Fruit fly (Drosophila melanogaster) whole organism, embryonic: ENCODE data around the gene Kua.
A peak's percentile ranks its signal among the peaks of the same experiment; 100 is the strongest.

Source experiments
- Abd-B ChIP-seq: fragments of 200-800 bp; sonication (Bioruptor generic); optimal IDR thresholded peaks from 2 replicates; lab custom pipeline; 2018; ENCODE audit warnings: missing biosample characterization, mild to moderate bottlenecking, missing genetic modification characterization, moderate library complexity
- Atf-2 ChIP-seq: fragments of 200-800 bp; sonication (Bioruptor generic); optimal IDR thresholded peaks from 2 replicates; lab custom pipeline; 2016; ENCODE audit warnings: missing biosample characterization, missing genetic modification characterization
- B-H2 ChIP-seq: fragments of 200-800 bp; sonication (Bioruptor generic); optimal IDR thresholded peaks from 2 replicates; lab custom pipeline; 2018; ENCODE audit warnings: missing biosample characterization, mild to moderate bottlenecking, missing genetic modification characterization
- CG10209 ChIP-seq: fragments of 200-800 bp; sonication (Bioruptor generic); optimal IDR thresholded peaks from 3 replicates; lab custom pipeline; 2017; ENCODE audit warnings: missing biosample characterization, mild to moderate bottlenecking, missing genetic modification characterization, missing genetic modification reagents
- CG11695 ChIP-seq: fragments of 200-800 bp; sonication (Bioruptor generic); IDR thresholded peaks from 3 replicates; pipeline ENCODE4 v1.3.6; 2022; ENCODE audit warnings: missing biosample characterization, missing genetic modification characterization
- CG12219 ChIP-seq: fragments of 200-800 bp; sonication (Bioruptor generic); optimal IDR thresholded peaks from 3 replicates; lab custom pipeline; 2018; ENCODE audit warnings: missing biosample characterization, mild to moderate bottlenecking, missing genetic modification characterization
- CG12659 ChIP-seq: fragments of 200-800 bp; sonication (Bioruptor generic); optimal IDR thresholded peaks from 3 replicates; lab custom pipeline; 2017; ENCODE audit warnings: mild to moderate bottlenecking, missing biosample characterization, missing genetic modification reagents, missing genetic modification characterization
- CG13287 ChIP-seq: fragments of 200-800 bp; sonication (Bioruptor generic); IDR thresholded peaks from 2 replicates; pipeline ENCODE4 v1.3.6; 2022; ENCODE audit warnings: missing biosample characterization, missing genetic modification characterization; ENCODE audit not compliant: partially characterized antibody
- CG17912 ChIP-seq: fragments of 200-800 bp; sonication (Bioruptor generic); optimal IDR thresholded peaks from 2 replicates; lab custom pipeline; 2018; ENCODE audit warnings: missing biosample characterization, mild to moderate bottlenecking, missing genetic modification characterization
- CG2678 ChIP-seq: fragments of 200-800 bp; sonication (Bioruptor generic); optimal IDR thresholded peaks from 3 replicates; lab custom pipeline; 2019; ENCODE audit warnings: missing biosample characterization, mild to moderate bottlenecking, missing genetic modification characterization, moderate library complexity
- CG2712 ChIP-seq: fragments of 200-800 bp; optimal IDR thresholded peaks from 3 replicates; lab custom pipeline; 2019; ENCODE audit warnings: missing biosample characterization, mild to moderate bottlenecking, missing genetic modification characterization, moderate library complexity
- CG2875 ChIP-seq: fragments of 200-800 bp; sonication (Bioruptor generic); optimal IDR thresholded peaks from 2 replicates; lab custom pipeline; 2017; ENCODE audit warnings: missing biosample characterization, mild to moderate bottlenecking, missing genetic modification characterization, missing genetic modification reagents
- CG3163 ChIP-seq: fragments of 200-800 bp; sonication (Bioruptor generic); optimal IDR thresholded peaks from 3 replicates; lab custom pipeline; 2016; ENCODE audit warnings: missing biosample characterization, missing genetic modification characterization
- CG33213 ChIP-seq: fragments of 200-800 bp; sonication (Bioruptor generic); optimal IDR thresholded peaks from 3 replicates; lab custom pipeline; 2016; ENCODE audit warnings: missing biosample characterization, missing genetic modification characterization
- CG8281 ChIP-seq: fragments of 200-800 bp; sonication (Bioruptor generic); optimal IDR thresholded peaks from 2 replicates; lab custom pipeline; 2018; ENCODE audit warnings: missing biosample characterization, mild to moderate bottlenecking, missing genetic modification characterization, moderate library complexity
- CG8478 ChIP-seq: fragments of >200 bp; optimal IDR thresholded peaks from 2 replicates; lab custom pipeline; 2018
- CG8944 ChIP-seq: fragments of 200-800 bp; sonication (Bioruptor generic); optimal IDR thresholded peaks from 3 replicates; lab custom pipeline; 2016; ENCODE audit warnings: missing biosample characterization, missing genetic modification characterization
- CG9215 ChIP-seq: fragments of 200-800 bp; sonication (Bioruptor generic); IDR thresholded peaks from 2 replicates; pipeline ENCODE4 v1.3.6; 2022; ENCODE audit warnings: missing biosample characterization, missing genetic modification characterization
- Hmr ChIP-seq: fragments of 200-800 bp; sonication (Bioruptor generic); optimal IDR thresholded peaks from 3 replicates; lab custom pipeline; 2017; ENCODE audit warnings: mild to moderate bottlenecking, missing biosample characterization, missing genetic modification reagents, missing genetic modification characterization
- Hsf ChIP-seq: fragments of 200-800 bp; sonication (Bioruptor generic); optimal IDR thresholded peaks from 3 replicates; lab custom pipeline; 2016; ENCODE audit warnings: missing biosample characterization, missing genetic modification characterization
- Jarid2 ChIP-seq: fragments of 200-800 bp; sonication (Bioruptor generic); optimal IDR thresholded peaks from 3 replicates; lab custom pipeline; 2017; ENCODE audit warnings: mild to moderate bottlenecking, missing biosample characterization, missing genetic modification reagents, missing genetic modification characterization
- Oaz ChIP-seq: fragments of 200-800 bp; sonication (Bioruptor generic); IDR thresholded peaks from 2 replicates; pipeline ENCODE4 v1.3.6; 2022; ENCODE audit warnings: missing biosample characterization, missing genetic modification characterization
- Rx ChIP-seq: fragments of 200-800 bp; sonication (Bioruptor generic); IDR thresholded peaks from 2 replicates; pipeline ENCODE4 v1.3.6; 2022; ENCODE audit warnings: missing biosample characterization, missing genetic modification characterization
- Spps ChIP-seq: fragments of 200-800 bp; sonication (Bioruptor generic); optimal IDR thresholded peaks from 2 replicates; lab custom pipeline; 2018; ENCODE audit warnings: missing biosample characterization, mild to moderate bottlenecking, missing genetic modification characterization
- Xbp1 ChIP-seq: fragments of 200-800 bp; sonication (Bioruptor generic); optimal IDR thresholded peaks from 3 replicates; lab custom pipeline; 2016; ENCODE audit warnings: missing biosample characterization, mild to moderate bottlenecking, missing genetic modification characterization
- al ChIP-seq: fragments of 200-800 bp; sonication (Bioruptor generic); IDR thresholded peaks from 2 replicates; pipeline ENCODE4 v1.3.6; 2022; ENCODE audit warnings: missing biosample characterization, missing genetic modification characterization
- bab2 ChIP-seq: fragments of 200-800 bp; sonication (Bioruptor generic); optimal IDR thresholded peaks from 2 replicates; lab custom pipeline; 2016; ENCODE audit warnings: missing biosample characterization, missing genetic modification characterization
- caup ChIP-seq: fragments of 200-800 bp; sonication (Bioruptor generic); optimal IDR thresholded peaks from 3 replicates; lab custom pipeline; 2017; ENCODE audit warnings: missing biosample characterization, mild to moderate bottlenecking, missing genetic modification characterization, moderate library complexity; ENCODE audit not compliant: severe bottlenecking
- chn ChIP-seq: fragments of 200-800 bp; sonication (Bioruptor generic); optimal IDR thresholded peaks from 2 replicates; lab custom pipeline; 2016; ENCODE audit warnings: missing biosample characterization, missing genetic modification characterization
- disco-r ChIP-seq: fragments of 200-800 bp; sonication (Bioruptor generic); optimal IDR thresholded peaks from 2 replicates; lab custom pipeline; 2016; ENCODE audit warnings: missing biosample characterization, missing genetic modification characterization
- gce ChIP-seq: fragments of 200-800 bp; sonication (Bioruptor generic); IDR thresholded peaks from 3 replicates; pipeline ENCODE4 v1.3.6; 2022; ENCODE audit warnings: missing biosample characterization, missing genetic modification characterization
- gro ChIP-seq: fragments of 200-800 bp; sonication (Bioruptor generic); optimal IDR thresholded peaks from 2 replicates; lab custom pipeline; 2016; ENCODE audit warnings: missing biosample characterization, missing genetic modification characterization
- gsb ChIP-seq: fragments of 200-800 bp; sonication (Bioruptor generic); IDR thresholded peaks from 2 replicates; pipeline ENCODE4 v1.3.6; 2022; ENCODE audit warnings: missing biosample characterization, missing genetic modification characterization
- hkb ChIP-seq, 2 experiments: fragments of 200-800 bp in 1 of 2; fragments of >200 bp in 1 of 2; sonication (Bioruptor generic) in 1 of 2; IDR thresholded peaks in 1 of 2; optimal IDR thresholded peaks in 1 of 2; 2 replicates each; pipeline versions ENCODE4 v1.3.6 to Lab custom; 2017 to 2022; ENCODE audit warnings: missing biosample characterization in 1 of 2, missing genetic modification characterization in 1 of 2
- jing ChIP-seq: fragments of 200-800 bp; sonication (Bioruptor generic); optimal IDR thresholded peaks from 2 replicates; lab custom pipeline; 2018; ENCODE audit warnings: missing biosample characterization, mild to moderate bottlenecking, missing genetic modification characterization
- kni ChIP-seq: fragments of 200-800 bp; sonication (Bioruptor generic); optimal IDR thresholded peaks from 3 replicates; lab custom pipeline; 2017; ENCODE audit warnings: mild to moderate bottlenecking, missing biosample characterization, missing genetic modification reagents, missing genetic modification characterization
- lbe ChIP-seq: fragments of 200-800 bp; sonication (Bioruptor generic); optimal IDR thresholded peaks from 2 replicates; lab custom pipeline; 2016; ENCODE audit warnings: missing biosample characterization, mild to moderate bottlenecking, missing genetic modification characterization
- lmd ChIP-seq: fragments of 200-800 bp; sonication (Bioruptor generic); IDR thresholded peaks from 2 replicates; pipeline ENCODE4 v1.3.6; 2022; ENCODE audit warnings: missing biosample characterization, missing genetic modification characterization
- lola ChIP-seq, 3 experiments: fragments of >200 bp in 2 of 3; fragments of 200-800 bp in 1 of 3; sonication (Bioruptor generic) in 1 of 3; optimal IDR thresholded peaks; 2 replicates each; lab custom pipeline; 2017 to 2019; ENCODE audit warnings: missing biosample characterization in 3 of 3, missing genetic modification characterization in 3 of 3, mild to moderate bottlenecking in 1 of 3, moderate library complexity in 1 of 3
- nau ChIP-seq: fragments of 200-800 bp; sonication (Bioruptor generic); optimal IDR thresholded peaks from 3 replicates; lab custom pipeline; 2017; ENCODE audit warnings: missing biosample characterization, mild to moderate bottlenecking, missing genetic modification characterization, missing genetic modification reagents
- nerfin-1 ChIP-seq: fragments of 200-800 bp; sonication (Bioruptor generic); optimal IDR thresholded peaks from 3 replicates; lab custom pipeline; 2019; ENCODE audit warnings: missing biosample characterization, mild to moderate bottlenecking, missing genetic modification characterization, moderate library complexity
- ranshi ChIP-seq: fragments of 200-800 bp; sonication (Bioruptor generic); IDR thresholded peaks from 2 replicates; pipeline ENCODE4 v1.3.6; 2022; ENCODE audit warnings: missing biosample characterization, missing genetic modification characterization
- rib ChIP-seq: fragments of 200-800 bp; sonication (Bioruptor generic); IDR thresholded peaks from 2 replicates; pipeline ENCODE4 v1.3.6; 2022; ENCODE audit warnings: missing biosample characterization, missing genetic modification characterization
- schlank ChIP-seq: fragments of 200-800 bp; sonication (Bioruptor generic); optimal IDR thresholded peaks from 2 replicates; lab custom pipeline; 2018; ENCODE audit warnings: missing biosample characterization, mild to moderate bottlenecking, missing genetic modification characterization
- sr ChIP-seq: fragments of 200-800 bp; sonication (Bioruptor generic); IDR thresholded peaks from 3 replicates; pipeline ENCODE4 v1.3.6; 2022; ENCODE audit warnings: missing biosample characterization, missing genetic modification characterization
- stc ChIP-seq: fragments of 200-800 bp; sonication (Bioruptor generic); IDR thresholded peaks from 2 replicates; pipeline ENCODE4 v1.3.6; 2022; ENCODE audit warnings: missing biosample characterization, missing genetic modification characterization
- vvl ChIP-seq: fragments of 200-800 bp; sonication (Bioruptor generic); IDR thresholded peaks from 2 replicates; pipeline ENCODE4 v1.3.6; 2022; ENCODE audit warnings: missing biosample characterization, missing genetic modification characterization
- z ChIP-seq: fragments of 200-800 bp; sonication (Bioruptor generic); IDR thresholded peaks from 3 replicates; pipeline ENCODE4 v1.3.6; 2022; ENCODE audit warnings: missing biosample characterization, missing genetic modification characterization
- zen ChIP-seq: fragments of 200-800 bp; sonication (Bioruptor generic); optimal IDR thresholded peaks from 3 replicates; lab custom pipeline; 2018; ENCODE audit warnings: missing biosample characterization, mild to moderate bottlenecking, missing genetic modification characterization, moderate library complexity
- zen2 ChIP-seq: fragments of 200-800 bp; sonication (Bioruptor generic); IDR thresholded peaks from 3 replicates; pipeline ENCODE4 v1.3.6; 2022; ENCODE audit warnings: missing biosample characterization, missing genetic modification characterization; ENCODE audit not compliant: partially characterized antibody

Kua gene

DNA sequence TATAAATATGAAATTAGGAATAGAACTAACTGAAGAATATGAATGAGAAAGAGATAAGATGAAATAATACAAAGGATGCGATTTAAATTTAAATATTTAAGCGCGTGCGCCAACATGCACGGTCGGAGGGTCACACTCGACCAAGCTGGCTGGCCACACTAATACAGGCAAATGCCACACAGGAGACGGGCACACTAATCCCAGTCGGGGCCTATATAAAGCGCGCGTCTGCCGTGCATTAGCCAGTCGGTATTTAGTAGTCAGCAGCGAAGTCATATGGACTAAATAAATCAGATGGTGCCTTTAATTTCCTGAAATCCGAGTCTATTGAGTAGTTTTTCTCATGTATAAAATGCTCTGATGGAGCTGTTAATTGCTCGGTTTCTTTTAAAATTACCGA, 51.0 kb downstream of the Kua start (continued):
- no peak for TF ChIP-seq Oaz (GFP tag; lab: Robert Waterston, UW)
- peak; percentile 51; the same call in 1 of the 2 replicates for TF ChIP-seq ranshi
- no peak for TF ChIP-seq kni
- no peak for TF ChIP-seq disco-r
- TF ChIP-seq caup = no peak
- peak; percentile 74 for TF ChIP-seq CG13287 (GFP tag; lab: Robert Waterston, UW)
- TF ChIP-seq CG33213 (GFP tag; lab: Kevin White, UChicago) = peak; percentile 97
- TF ChIP-seq Rx (GFP tag; lab: Robert Waterston, UW) = peak; percentile 30; the same call in 1 of the 2 replicates
- TF ChIP-seq al (GFP tag; lab: Robert Waterston, UW) = 0 out of 2 replicates have a peak, but pooled peaks have one; percentile 6
- TF ChIP-seq gsb = no peak
- no peak for TF ChIP-seq Spps (tag; lab: Kevin White, UChicago)
- TF ChIP-seq nau (GFP tag; lab: Kevin White, UChicago) = no peak
- TF ChIP-seq CG10209 (GFP tag; lab: Kevin White, UChicago) = no peak
- TF ChIP-seq lbe (GFP tag; lab: Kevin White, UChicago) = no peak
- TF ChIP-seq rib (GFP tag; lab: Robert Waterston, UW) = no peak
- TF ChIP-seq gro (GFP tag; lab: Kevin White, UChicago) = no peak
- no peak for TF ChIP-seq CG8281 (tag; lab: Kevin White, UChicago)
- no peak for TF ChIP-seq Hsf (GFP tag; lab: Kevin White, UChicago)
- no peak for TF ChIP-seq CG2678 (tag; lab: Kevin White, UChicago)
- TF ChIP-seq Abd-B (GFP tag; lab: Kevin White, UChicago) = no peak
- TF ChIP-seq Xbp1 = no peak
- TF ChIP-seq CG9215 = no peak
- no peak for TF ChIP-seq CG17912 (GFP tag; lab: Kevin White, UChicago)
- no peak for TF ChIP-seq nerfin-1 (tag; lab: Kevin White, UChicago)
- TF ChIP-seq vvl (GFP tag; lab: Robert Waterston, UW) = peak; percentile 65
- TF ChIP-seq Atf-2 = no peak
- TF ChIP-seq lola (GFP tag; optimal IDR thresholded peaks at IDR 0.05; lab: Kevin White, UChicago) = no peak
- TF ChIP-seq CG8478 (lab: Kevin White, UChicago) = no peak
- TF ChIP-seq CG2875 = no peak
- TF ChIP-seq CG11695 (GFP tag; lab: Robert Waterston, UW) = no peak
- 0 out of 3 replicates have a peak, but pooled peaks have one; percentile 19 for TF ChIP-seq sr (GFP tag; lab: Robert Waterston, UW)
- peak; percentile 28; the same call in 1 of the 2 replicates for TF ChIP-seq stc
- TF ChIP-seq Hmr (GFP tag; lab: Kevin White, UChicago) = peak; percentile 70
- peak; percentile 87 for TF ChIP-seq Jarid2
- TF ChIP-seq zen2 (GFP tag; lab: Robert Waterston, UW) = peak; percentile 52; the same call in 2 of the 3 replicates
- no peak for TF ChIP-seq gce (GFP tag; lab: Robert Waterston, UW)
- TF ChIP-seq zen (tag; lab: Kevin White, UChicago) = peak; percentile 19
- peak; percentile 16; the same call in 1 of the 2 replicates for TF ChIP-seq lmd
- TF ChIP-seq chn = no peak
- no peak for TF ChIP-seq hkb (optimal IDR thresholded peaks at IDR 0.05; lab: Kevin White, UChicago)
- TF ChIP-seq hkb (GFP tag; IDR thresholded peaks at IDR 0.05; lab: Robert Waterston, UW) = no peak
- no peak for TF ChIP-seq bab2
- no peak for TF ChIP-seq CG12219 (GFP tag; lab: Kevin White, UChicago)
- no peak for TF ChIP-seq CG3163 (GFP tag; lab: Kevin White, UChicago)
- peak; percentile 25 for TF ChIP-seq B-H2
- TF ChIP-seq jing (GFP tag; lab: Kevin White, UChicago) = no peak
- TF ChIP-seq CG12659 (GFP tag; lab: Kevin White, UChicago) = peak; percentile 36
- TF ChIP-seq z (GFP tag; lab: Robert Waterston, UW) = no peak
- TF ChIP-seq schlank (tag; lab: Kevin White, UChicago) = no peak
- no peak for TF ChIP-seq CG8944 (GFP tag; lab: Kevin White, UChicago)
- peak; percentile 25 for TF ChIP-seq CG2712
